Fruit fly (Drosophila melanogaster): Measurements from ENCODE around the gene Tim9a.

- TF ChIP-seq usp (GFP tag; optimal IDR thresholded peaks at IDR 0.05) (no peak), CG8478 (optimal IDR thresholded peaks at IDR 0.05) (no peak), pan (optimal IDR thresholded peaks at IDR 0.05) (no peak), EcR (GFP tag; optimal IDR thresholded peaks at IDR 0.05) (no peak)
These were observed 26.5 kb downstream of the Tim9a start for dm6 chrX:13411376-13411973.

Measured in whole organism.